Worm (Caenorhabditis elegans) whole organism, L1 larva: ENCODE results near the gene srx-14.

ENCODE experiments used
- C04F5.9 ChIP-seq: sonication (generic microtip); optimal IDR thresholded peaks from 2 replicates; lab custom pipeline; 2016; ENCODE audit warnings: missing genetic modification characterization, missing compliant biosample characterization
- ceh-90 ChIP-seq: sonication (generic microtip); optimal IDR thresholded peaks from 2 replicates; lab custom pipeline; 2016; ENCODE audit warnings: missing genetic modification characterization, missing compliant biosample characterization
- elt-2 ChIP-seq: sonication (generic microtip); optimal IDR thresholded peaks from 2 replicates; lab custom pipeline; 2016; ENCODE audit warnings: missing genetic modification characterization, mild to moderate bottlenecking, inconsistent platforms, missing compliant biosample characterization, missing genetic modification reagents
- lin-13 ChIP-seq: fragments of 150-350 bp; optimal IDR thresholded peaks from 2 replicates; lab custom pipeline; 2014; ENCODE audit warnings: missing biosample characterization, missing genetic modification reagents, missing genetic modification characterization
- mdl-1 ChIP-seq, 2 experiments: fragments of 150-350 bp; optimal IDR thresholded peaks; 2 replicates each; lab custom pipeline; 2014 to 2017; ENCODE audit warnings: missing biosample characterization in 2 of 2, missing genetic modification characterization in 2 of 2, inconsistent platforms in 1 of 2
- nhr-237 ChIP-seq: fragments of 150-350 bp; optimal IDR thresholded peaks from 2 replicates; lab custom pipeline; 2014; ENCODE audit warnings: missing biosample characterization, missing genetic modification characterization
- nhr-76 ChIP-seq: sonication (generic microtip); optimal IDR thresholded peaks from 2 replicates; lab custom pipeline; 2017; ENCODE audit warnings: missing biosample characterization, missing genetic modification characterization
- snpc-4 ChIP-seq: fragments of 150-350 bp; optimal IDR thresholded peaks from 2 replicates; lab custom pipeline; 2014; ENCODE audit warnings: missing biosample characterization, missing genetic modification characterization

ce11 chrIV:1120865-1121264 is 7.3 kb upstream of the srx-14 start:
- TF ChIP-seq C04F5.9 (tag; lab: Kevin White, UChicago): no peak
- TF ChIP-seq nhr-237: no peak
- TF ChIP-seq snpc-4 (tag; lab: Kevin White, UChicago): no peak
- no peak for TF ChIP-seq nhr-76 (tag; lab: Kevin White, UChicago)
- no peak for TF ChIP-seq elt-2
- TF ChIP-seq mdl-1 (tag; optimal IDR thresholded peaks at IDR 0.05; lab: Kevin White, UChicago): no peak
- TF ChIP-seq lin-13: no peak
- no peak for TF ChIP-seq ceh-90 (tag; lab: Kevin White, UChicago)
